Fruit fly (Drosophila melanogaster) whole organism, embryonic: ENCODE results near the gene SPR.

ENCODE experiments used
- Abd-B ChIP-seq: fragments of 200-800 bp; sonication (Bioruptor generic); optimal IDR thresholded peaks from 2 replicates; lab custom pipeline; 2018; ENCODE audit warnings: missing biosample characterization, mild to moderate bottlenecking, missing genetic modification characterization, moderate library complexity
- BEAF-32 ChIP-seq: fragments of 200-800 bp; sonication (Bioruptor generic); optimal IDR thresholded peaks from 3 replicates; lab custom pipeline; 2017; ENCODE audit warnings: missing biosample characterization, missing genetic modification characterization, mild to moderate bottlenecking, moderate library complexity, missing genetic modification reagents
- CG10274 ChIP-seq: fragments of 200-800 bp; sonication (Bioruptor generic); optimal IDR thresholded peaks from 3 replicates; lab custom pipeline; 2017; ENCODE audit warnings: missing biosample characterization, mild to moderate bottlenecking, missing genetic modification characterization
- CG12391 ChIP-seq: fragments of 200-800 bp; sonication (Bioruptor generic); optimal IDR thresholded peaks from 3 replicates; lab custom pipeline; 2018; ENCODE audit warnings: missing biosample characterization, mild to moderate bottlenecking, missing genetic modification characterization, moderate library complexity
- CG13775 ChIP-seq: fragments of 200-800 bp; sonication (Bioruptor generic); optimal IDR thresholded peaks from 3 replicates; lab custom pipeline; 2017; ENCODE audit warnings: missing biosample characterization, mild to moderate bottlenecking, missing genetic modification characterization
- CG14860 ChIP-seq: fragments of 200-800 bp; sonication (Bioruptor generic); IDR thresholded peaks from 3 replicates; pipeline ENCODE4 v1.3.6; 2022; ENCODE audit warnings: missing biosample characterization, missing genetic modification characterization; ENCODE audit not compliant: partially characterized antibody
- CG17912 ChIP-seq: fragments of 200-800 bp; sonication (Bioruptor generic); optimal IDR thresholded peaks from 2 replicates; lab custom pipeline; 2018; ENCODE audit warnings: missing biosample characterization, mild to moderate bottlenecking, missing genetic modification characterization
- CG1832 ChIP-seq: fragments of 200-800 bp; sonication (Bioruptor generic); optimal IDR thresholded peaks from 2 replicates; lab custom pipeline; 2017; ENCODE audit warnings: missing biosample characterization, mild to moderate bottlenecking, missing genetic modification characterization, inconsistent platforms
- CG18599 ChIP-seq: fragments of 200-800 bp; sonication (Bioruptor generic); optimal IDR thresholded peaks from 3 replicates; lab custom pipeline; 2017; ENCODE audit warnings: missing biosample characterization, missing genetic modification characterization, mild to moderate bottlenecking, moderate library complexity, missing genetic modification reagents
- CG2875 ChIP-seq: fragments of 200-800 bp; sonication (Bioruptor generic); optimal IDR thresholded peaks from 2 replicates; lab custom pipeline; 2017; ENCODE audit warnings: missing biosample characterization, mild to moderate bottlenecking, missing genetic modification characterization, missing genetic modification reagents
- CG31441 ChIP-seq: fragments of 200-800 bp; sonication (Bioruptor generic); IDR thresholded peaks from 2 replicates; pipeline ENCODE4 v1.3.6; 2022; ENCODE audit warnings: missing biosample characterization, missing genetic modification characterization
- CG32767 ChIP-seq: fragments of 200-800 bp; sonication (Bioruptor generic); IDR thresholded peaks from 2 replicates; pipeline ENCODE4 v1.3.6; 2022; ENCODE audit warnings: missing biosample characterization, missing genetic modification characterization
- CG33213 ChIP-seq: fragments of 200-800 bp; sonication (Bioruptor generic); optimal IDR thresholded peaks from 3 replicates; lab custom pipeline; 2016; ENCODE audit warnings: missing biosample characterization, missing genetic modification characterization
- CG3726 ChIP-seq: fragments of 200-800 bp; sonication (Bioruptor generic); IDR thresholded peaks from 3 replicates; pipeline ENCODE4, ENCODE4 v1.3.6; 2022; ENCODE audit warnings: missing biosample characterization, missing genetic modification characterization
- CG3847 ChIP-seq: fragments of 200-800 bp; sonication (Bioruptor generic); IDR thresholded peaks from 2 replicates; pipeline ENCODE4 v1.3.6; 2022; ENCODE audit warnings: missing biosample characterization, missing genetic modification characterization
- CG4424 ChIP-seq: fragments of 200-800 bp; sonication (Bioruptor generic); optimal IDR thresholded peaks from 3 replicates; lab custom pipeline; 2016; ENCODE audit warnings: missing biosample characterization, missing genetic modification characterization
- CG5953 ChIP-seq: fragments of 200-800 bp; sonication (Bioruptor generic); IDR thresholded peaks from 2 replicates; pipeline ENCODE4 v1.3.6; 2022; ENCODE audit warnings: missing biosample characterization, missing genetic modification characterization
- CG6689 ChIP-seq: fragments of 200-800 bp; sonication (Bioruptor generic); IDR thresholded peaks from 2 replicates; pipeline ENCODE4 v1.3.6; 2022; ENCODE audit warnings: missing biosample characterization, missing genetic modification characterization
- CG6791 ChIP-seq: fragments of 200-800 bp; sonication (Bioruptor generic); IDR thresholded peaks from 3 replicates; pipeline ENCODE4 v1.3.6; 2022; ENCODE audit warnings: missing biosample characterization, missing genetic modification characterization; ENCODE audit not compliant: partially characterized antibody
- CG9932 ChIP-seq: fragments of 200-800 bp; sonication (Bioruptor generic); IDR thresholded peaks from 2 replicates; pipeline ENCODE4 v1.3.6; 2022; ENCODE audit warnings: missing biosample characterization, missing genetic modification characterization
- Ets97D ChIP-seq: fragments of 200-800 bp; sonication (Bioruptor generic); optimal IDR thresholded peaks from 3 replicates; lab custom pipeline; 2016; ENCODE audit warnings: missing biosample characterization, missing genetic modification characterization
- Gug ChIP-seq: fragments of 200-800 bp; sonication (Bioruptor generic); IDR thresholded peaks from 4 replicates; pipeline ENCODE4 v1.3.6; 2022; ENCODE audit warnings: missing biosample characterization, missing genetic modification characterization
- HLHmδ ChIP-seq: fragments of 200-800 bp; sonication (Bioruptor generic); optimal IDR thresholded peaks from 2 replicates; lab custom pipeline; 2018; ENCODE audit warnings: missing biosample characterization, mild to moderate bottlenecking, missing genetic modification characterization, moderate library complexity
- Jarid2 ChIP-seq: fragments of 200-800 bp; sonication (Bioruptor generic); optimal IDR thresholded peaks from 3 replicates; lab custom pipeline; 2017; ENCODE audit warnings: mild to moderate bottlenecking, missing biosample characterization, missing genetic modification reagents, missing genetic modification characterization
- Lim3 ChIP-seq: fragments of 200-800 bp; sonication (Bioruptor generic); IDR thresholded peaks from 2 replicates; pipeline ENCODE4 v1.3.6; 2022; ENCODE audit warnings: missing biosample characterization, missing genetic modification characterization
- Nf-YC ChIP-seq: fragments of 200-800 bp; optimal IDR thresholded peaks from 3 replicates; lab custom pipeline; 2019; ENCODE audit warnings: missing biosample characterization, mild to moderate bottlenecking, missing genetic modification characterization, moderate library complexity
- Opbp ChIP-seq: fragments of 200-800 bp; sonication (Bioruptor generic); IDR thresholded peaks from 3 replicates; pipeline ENCODE4 v1.3.6; 2022; ENCODE audit warnings: missing biosample characterization, missing genetic modification characterization; ENCODE audit not compliant: partially characterized antibody
- Stat92E ChIP-seq, 3 experiments: fragments of >200 bp in 2 of 3; fragments of 200-800 bp in 1 of 3; sonication (Bioruptor generic) in 1 of 3; optimal IDR thresholded peaks; 2 replicates each; lab custom pipeline; 2017 to 2019; ENCODE audit warnings: missing biosample characterization in 3 of 3, missing genetic modification characterization in 3 of 3, mild to moderate bottlenecking in 1 of 3, moderate library complexity in 1 of 3
- Tbp ChIP-seq: fragments of >200 bp; optimal IDR thresholded peaks from 2 replicates; lab custom pipeline; 2018; ENCODE audit warnings: missing biosample characterization, missing genetic modification characterization
- ato ChIP-seq: fragments of 200-800 bp; sonication (Bioruptor generic); IDR thresholded peaks from 2 replicates; pipeline ENCODE4 v1.3.6; 2022; ENCODE audit warnings: missing biosample characterization, missing genetic modification characterization; ENCODE audit not compliant: partially characterized antibody
- chm ChIP-seq: fragments of 200-800 bp; sonication (Bioruptor generic); IDR thresholded peaks from 2 replicates; pipeline ENCODE4 v1.3.6; 2022; ENCODE audit warnings: missing biosample characterization, missing genetic modification characterization
- gem ChIP-seq: fragments of 200-800 bp; sonication (Bioruptor generic); optimal IDR thresholded peaks from 2 replicates; lab custom pipeline; 2019; ENCODE audit warnings: missing biosample characterization, mild to moderate bottlenecking, missing genetic modification characterization, moderate library complexity
- grau ChIP-seq: fragments of 200-800 bp; optimal IDR thresholded peaks from 3 replicates; lab custom pipeline; 2019; ENCODE audit warnings: missing biosample characterization, mild to moderate bottlenecking, missing genetic modification characterization, moderate library complexity
- her ChIP-seq: fragments of 200-800 bp; sonication (Bioruptor generic); optimal IDR thresholded peaks from 2 replicates; lab custom pipeline; 2016; ENCODE audit warnings: missing biosample characterization, missing genetic modification characterization
- hkb ChIP-seq, 2 experiments: fragments of 200-800 bp in 1 of 2; fragments of >200 bp in 1 of 2; sonication (Bioruptor generic) in 1 of 2; IDR thresholded peaks in 1 of 2; optimal IDR thresholded peaks in 1 of 2; 2 replicates each; pipeline versions ENCODE4 v1.3.6 to Lab custom; 2017 to 2022; ENCODE audit warnings: missing biosample characterization in 1 of 2, missing genetic modification characterization in 1 of 2
- ind ChIP-seq: fragments of 200-800 bp; sonication (Bioruptor generic); optimal IDR thresholded peaks from 3 replicates; lab custom pipeline; 2016; ENCODE audit warnings: missing biosample characterization, missing genetic modification characterization
- kay ChIP-seq: fragments of 200-800 bp; sonication (Bioruptor generic); optimal IDR thresholded peaks from 2 replicates; lab custom pipeline; 2016; ENCODE audit warnings: missing biosample characterization, missing genetic modification characterization
- lab ChIP-seq: fragments of 200-800 bp; sonication (Bioruptor generic); optimal IDR thresholded peaks from 3 replicates; lab custom pipeline; 2017; ENCODE audit warnings: missing biosample characterization, missing genetic modification characterization, mild to moderate bottlenecking, moderate library complexity, missing genetic modification reagents
- lov ChIP-seq, 2 experiments: fragments of 200-800 bp in 1 of 2; fragments of >200 bp in 1 of 2; sonication (Bioruptor generic) in 1 of 2; IDR thresholded peaks in 1 of 2; optimal IDR thresholded peaks in 1 of 2; 2 replicates in 1 of 2; 3 replicates in 1 of 2; pipeline versions ENCODE4 v1.3.6 to Lab custom; 2017 to 2022; ENCODE audit warnings: missing biosample characterization in 1 of 2, missing genetic modification characterization in 1 of 2
- mam ChIP-seq: fragments of 200-800 bp; sonication (Bioruptor generic); optimal IDR thresholded peaks from 3 replicates; lab custom pipeline; 2016; ENCODE audit warnings: missing biosample characterization, missing genetic modification characterization
- pb ChIP-seq: fragments of 200-800 bp; sonication (Bioruptor generic); optimal IDR thresholded peaks from 3 replicates; lab custom pipeline; 2016; ENCODE audit warnings: missing biosample characterization, missing genetic modification characterization
- pho ChIP-seq: fragments of 200-800 bp; sonication (Bioruptor generic); optimal IDR thresholded peaks from 2 replicates; lab custom pipeline; 2016; ENCODE audit warnings: missing biosample characterization, missing genetic modification characterization
- run ChIP-seq: fragments of 200-800 bp; sonication (Bioruptor generic); optimal IDR thresholded peaks from 3 replicates; lab custom pipeline; 2018; ENCODE audit warnings: missing biosample characterization, mild to moderate bottlenecking, missing genetic modification characterization
- salm ChIP-seq: fragments of 200-800 bp; sonication (Bioruptor generic); optimal IDR thresholded peaks from 2 replicates; lab custom pipeline; 2018; ENCODE audit warnings: missing biosample characterization, mild to moderate bottlenecking, missing genetic modification characterization
- sd ChIP-seq: fragments of 200-800 bp; sonication (Bioruptor generic); optimal IDR thresholded peaks from 3 replicates; lab custom pipeline; 2018; ENCODE audit warnings: missing biosample characterization, mild to moderate bottlenecking, missing genetic modification characterization, moderate library complexity
- slbo ChIP-seq: fragments of 200-800 bp; sonication (Bioruptor generic); IDR thresholded peaks from 2 replicates; pipeline ENCODE4 v1.3.6; 2022; ENCODE audit warnings: missing biosample characterization, missing genetic modification characterization
- tgo ChIP-seq: fragments of 200-800 bp; sonication (Bioruptor generic); IDR thresholded peaks from 3 replicates; pipeline ENCODE4 v1.3.6; 2022; ENCODE audit warnings: missing biosample characterization, missing genetic modification characterization
- unc-4 ChIP-seq: fragments of 200-800 bp; sonication (Bioruptor generic); IDR thresholded peaks from 2 replicates; pipeline ENCODE4 v1.3.6; 2022; ENCODE audit warnings: missing biosample characterization, missing genetic modification characterization; ENCODE audit not compliant: partially characterized antibody

Gene SPR

DNA sequence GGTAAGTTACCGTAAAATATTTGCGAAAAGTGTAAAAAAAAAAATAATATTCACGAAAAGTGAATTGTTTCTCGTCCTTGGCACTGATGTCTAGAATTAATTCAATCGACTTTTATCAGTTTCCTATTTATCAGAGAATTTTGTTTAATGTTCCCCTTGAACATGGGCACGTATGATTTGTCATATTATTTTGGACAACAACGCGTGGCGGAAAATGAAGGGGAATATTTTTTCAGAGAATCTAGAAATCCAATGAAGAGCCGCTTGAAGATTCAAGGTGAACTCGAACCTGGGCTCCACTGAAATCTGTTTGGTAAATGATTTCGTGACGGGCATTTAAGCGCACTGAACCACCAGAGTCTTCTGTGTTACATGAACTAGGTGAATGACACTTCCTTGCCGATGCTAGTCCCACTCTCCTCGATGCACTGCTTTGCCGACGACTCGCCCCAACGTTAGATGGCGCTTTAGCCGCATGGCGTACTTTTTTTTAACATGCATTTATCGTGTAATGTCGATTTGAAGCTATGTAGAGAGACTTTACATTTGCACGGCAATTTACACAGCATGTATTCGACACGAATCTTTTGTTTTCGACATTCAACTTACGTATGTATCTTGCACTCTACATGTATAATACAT, 77.9 kb downstream of the SPR start (continued):
- TF ChIP-seq tgo (GFP tag; lab: Robert Waterston, UW) (no peak), CG2875 (GFP tag; lab: Kevin White, UChicago) (no peak), CG12391 (no peak), CG17912 (no peak), Ets97D (GFP tag; lab: Kevin White, UChicago) (no peak), CG3847 (peak; percentile 44), CG33213 (GFP tag; lab: Kevin White, UChicago) (no peak), CG10274 (no peak), ato (GFP tag; lab: Robert Waterston, UW) (peak; percentile 83), pb (no peak), lab (peak; percentile 3), gem (tag; lab: Kevin White, UChicago) (no peak), her (GFP tag; lab: Kevin White, UChicago) (no peak), CG9932 (GFP tag; lab: Robert Waterston, UW) (peak; percentile 44), CG4424 (GFP tag; lab: Kevin White, UChicago) (no peak), CG31441 (no peak), ind (GFP tag; lab: Kevin White, UChicago) (no peak), Abd-B (GFP tag; lab: Kevin White, UChicago) (no peak), CG5953 (GFP tag; lab: Robert Waterston, UW) (no peak), Lim3 (GFP tag; lab: Robert Waterston, UW) (no peak), CG1832 (no peak), CG13775 (GFP tag; lab: Kevin White, UChicago) (no peak), Opbp (GFP tag; lab: Robert Waterston, UW) (peak; percentile 93), Tbp (GFP tag; lab: Kevin White, UChicago) (no peak), HLHmδ (GFP tag; lab: Kevin White, UChicago) (no peak), CG6689 (no peak), pho (no peak), run (tag; lab: Kevin White, UChicago) (no peak), hkb (optimal IDR thresholded peaks at IDR 0.05; lab: Kevin White, UChicago) (peak; percentile 2), hkb (GFP tag; IDR thresholded peaks at IDR 0.05; lab: Robert Waterston, UW) (peak; percentile 40; the same call in 1 of the 2 replicates), BEAF-32 (GFP tag; lab: Kevin White, UChicago) (no peak), CG18599 (GFP tag; lab: Kevin White, UChicago) (no peak), CG3726 (GFP tag; lab: Robert Waterston, UW) (no peak), Nf-YC (no peak), Jarid2 (no peak), chm (0 out of 2 replicates have a peak, but pooled peaks have one; percentile 19), CG14860 (GFP tag; lab: Robert Waterston, UW) (peak; percentile 85), Stat92E (GFP tag; optimal IDR thresholded peaks at IDR 0.05; lab: Kevin White, UChicago) (peak in 1 of 3 experiments; percentile 58), unc-4 (GFP tag; lab: Robert Waterston, UW) (peak; percentile 58), slbo (GFP tag; lab: Robert Waterston, UW) (peak; percentile 42; the same call in 1 of the 2 replicates), grau (tag; lab: Kevin White, UChicago) (no peak), Gug (GFP tag; lab: Robert Waterston, UW) (peak; percentile 3; the same call in 1 of the 4 replicates), kay (GFP tag; lab: Kevin White, UChicago) (peak; percentile 7), sd (peak; percentile 64), salm (peak; percentile 48), lov (optimal IDR thresholded peaks at IDR 0.05; lab: Kevin White, UChicago) (no peak), lov (GFP tag; IDR thresholded peaks at IDR 0.05; lab: Robert Waterston, UW) (0 out of 3 replicates have a peak, but pooled peaks have one; percentile 9), CG32767 (GFP tag; lab: Robert Waterston, UW) (no peak), mam (GFP tag; lab: Kevin White, UChicago) (no peak), CG6791 (peak; percentile 94)
